Fruit fly (Drosophila melanogaster) whole organism, pupa: ENCODE results near the gene dsf.

ENCODE experiments used
- CG10348 ChIP-seq: fragments of 200-800 bp; sonication (Bioruptor generic); IDR thresholded peaks from 2 replicates; pipeline ENCODE4 v1.3.6; 2022; ENCODE audit warnings: missing biosample characterization, missing genetic modification characterization
- CG12605 ChIP-seq: fragments of 200-800 bp; sonication (Bioruptor generic); IDR thresholded peaks from 2 replicates; pipeline ENCODE4 v1.3.6; 2022; ENCODE audit warnings: missing biosample characterization, missing genetic modification characterization
- CG13204 ChIP-seq: fragments of 200-800 bp; sonication (Bioruptor generic); optimal IDR thresholded peaks from 2 replicates; lab custom pipeline; 2018; ENCODE audit warnings: missing biosample characterization, mild to moderate bottlenecking, missing genetic modification characterization, moderate library complexity
- CG14655 ChIP-seq: fragments of 200-800 bp; sonication (Bioruptor generic); optimal IDR thresholded peaks from 3 replicates; lab custom pipeline; 2017; ENCODE audit warnings: mild to moderate bottlenecking, missing biosample characterization, missing genetic modification reagents, missing genetic modification characterization
- CG15710 ChIP-seq: fragments of 200-800 bp; sonication (Bioruptor generic); optimal IDR thresholded peaks from 2 replicates; lab custom pipeline; 2018; ENCODE audit warnings: missing biosample characterization, mild to moderate bottlenecking, missing genetic modification characterization, moderate library complexity
- CG17806 ChIP-seq: fragments of 200-800 bp; sonication (Bioruptor generic); optimal IDR thresholded peaks from 2 replicates; lab custom pipeline; 2018; ENCODE audit warnings: missing biosample characterization, mild to moderate bottlenecking, missing genetic modification characterization, moderate library complexity
- CG32121 ChIP-seq: fragments of 200-800 bp; sonication (Bioruptor generic); IDR thresholded peaks from 2 replicates; pipeline ENCODE4 v1.3.6; 2022; ENCODE audit warnings: missing biosample characterization, missing genetic modification characterization
- CG34367 ChIP-seq: fragments of 200-800 bp; sonication (Bioruptor generic); optimal IDR thresholded peaks from 2 replicates; lab custom pipeline; 2018; ENCODE audit warnings: missing biosample characterization, mild to moderate bottlenecking, missing genetic modification characterization
- CG4496 ChIP-seq: fragments of 200-800 bp; sonication (Bioruptor generic); IDR thresholded peaks from 3 replicates; pipeline ENCODE4 v1.3.6; 2022; ENCODE audit warnings: missing biosample characterization, missing genetic modification characterization
- CG8159 ChIP-seq: fragments of 200-800 bp; sonication (Bioruptor generic); optimal IDR thresholded peaks from 3 replicates; lab custom pipeline; 2018; ENCODE audit warnings: missing biosample characterization, mild to moderate bottlenecking, missing genetic modification characterization, moderate library complexity
- CG8301 ChIP-seq: fragments of 200-800 bp; sonication (Bioruptor generic); optimal IDR thresholded peaks from 2 replicates; lab custom pipeline; 2018; ENCODE audit warnings: missing biosample characterization, mild to moderate bottlenecking, missing genetic modification characterization
- CG9948 ChIP-seq: fragments of 200-800 bp; sonication (Bioruptor generic); optimal IDR thresholded peaks from 2 replicates; lab custom pipeline; 2018; ENCODE audit warnings: missing biosample characterization, mild to moderate bottlenecking, missing genetic modification characterization, moderate library complexity
- D1 ChIP-seq: fragments of 200-800 bp; sonication (Bioruptor generic); optimal IDR thresholded peaks from 2 replicates; lab custom pipeline; 2018; ENCODE audit warnings: missing biosample characterization, mild to moderate bottlenecking, missing genetic modification characterization, moderate library complexity
- EcR ChIP-seq: fragments of 200-800 bp; sonication (Bioruptor generic); optimal IDR thresholded peaks from 3 replicates; lab custom pipeline; 2019; ENCODE audit warnings: missing biosample characterization, missing genetic modification characterization, mild to moderate bottlenecking, moderate library complexity, missing genetic modification reagents
- Ets98B ChIP-seq: fragments of 200-800 bp; sonication (Bioruptor generic); IDR thresholded peaks from 2 replicates; pipeline ENCODE4 v1.3.6; 2022; ENCODE audit warnings: missing biosample characterization, missing genetic modification characterization
- Pif1A ChIP-seq: fragments of 200-800 bp; sonication (Bioruptor generic); optimal IDR thresholded peaks from 3 replicates; lab custom pipeline; 2016; ENCODE audit warnings: missing biosample characterization, missing genetic modification characterization
- Pif1B ChIP-seq: fragments of 200-800 bp; sonication (Bioruptor generic); optimal IDR thresholded peaks from 3 replicates; lab custom pipeline; 2016; ENCODE audit warnings: missing biosample characterization, missing genetic modification characterization
- Snoo ChIP-seq: fragments of 200-800 bp; sonication (Bioruptor generic); optimal IDR thresholded peaks from 3 replicates; lab custom pipeline; 2017; ENCODE audit warnings: missing biosample characterization, mild to moderate bottlenecking, missing genetic modification characterization, inconsistent platforms
- fd96Ca ChIP-seq: fragments of 200-800 bp; sonication (Bioruptor generic); IDR thresholded peaks from 3 replicates; pipeline ENCODE4 v1.3.6; 2022; ENCODE audit warnings: missing biosample characterization, missing genetic modification characterization
- gl ChIP-seq: fragments of 200-800 bp; sonication (Bioruptor generic); optimal IDR thresholded peaks from 2 replicates; lab custom pipeline; 2018; ENCODE audit warnings: missing biosample characterization, mild to moderate bottlenecking, missing genetic modification characterization
- rn ChIP-seq: fragments of 200-800 bp; sonication (Bioruptor generic); IDR thresholded peaks from 2 replicates; pipeline ENCODE4 v1.3.6; 2022; ENCODE audit warnings: missing biosample characterization, missing genetic modification characterization

Gene dsf

dm6 chr2L:5981433-5982333 is 55.9 kb downstream of the dsf start, which contains the start of gene eIF4A:
eIF4A (plus strand) TSS chr2L:5981764.
- TF ChIP-seq CG4496 (GFP tag; lab: Robert Waterston, UW) (no peak), CG8159 (tag; lab: Kevin White, UChicago) (peak; percentile 6), CG34367 (peak; percentile 11), CG13204 (GFP tag; lab: Kevin White, UChicago) (peak; percentile 10), Ets98B (GFP tag; lab: Robert Waterston, UW) (no peak), EcR (peak; percentile 47)
- TF ChIP-seq, all 21 proteins: peak for 4

DNA sequence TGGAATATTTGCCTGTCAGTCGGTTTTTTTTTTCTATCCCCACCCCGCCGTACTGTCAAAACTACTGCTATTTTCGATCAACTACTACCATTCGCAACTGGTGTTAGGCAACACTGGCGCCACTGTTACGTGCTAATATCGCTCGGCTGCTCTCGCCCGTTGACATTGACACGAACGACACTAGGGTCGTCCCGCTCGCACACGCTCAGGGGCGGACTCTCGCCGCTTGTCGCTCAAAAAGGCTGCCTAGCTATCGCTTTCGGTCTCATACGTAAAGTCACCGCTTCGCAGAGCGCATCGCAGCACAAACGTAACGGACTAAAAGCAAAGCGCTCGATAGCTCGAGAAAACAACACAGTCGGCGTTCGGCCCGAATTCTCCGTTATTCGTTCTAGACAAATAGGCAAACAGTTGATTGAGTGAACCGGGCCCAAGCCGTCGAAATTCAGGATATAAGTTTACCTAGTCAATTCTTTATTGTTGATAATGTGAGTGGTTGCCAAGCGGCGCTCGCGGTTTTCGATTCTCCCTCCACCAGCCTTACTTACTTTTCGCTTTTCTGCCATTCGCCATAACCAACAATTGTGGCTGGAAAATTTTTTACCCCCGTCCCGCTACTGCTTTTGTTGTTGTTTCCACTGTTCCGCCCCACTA is 56.7 kb downstream of the dsf start:
- peak; percentile 36 for TF ChIP-seq CG13204 (GFP tag; lab: Kevin White, UChicago)
- TF ChIP-seq EcR, result no peak
- no peak for TF ChIP-seq CG4496 (GFP tag; lab: Robert Waterston, UW)
- peak; percentile 35 for TF ChIP-seq Pif1B (GFP tag; lab: Kevin White, UChicago)
- TF ChIP-seq CG9948 (tag; lab: Kevin White, UChicago), result no peak
- no peak for TF ChIP-seq CG8159 (tag; lab: Kevin White, UChicago)
- TF ChIP-seq CG34367, result no peak
- no peak for TF ChIP-seq CG12605 (GFP tag; lab: Robert Waterston, UW)
- TF ChIP-seq CG8301 (tag; lab: Kevin White, UChicago), result no peak
- no peak for TF ChIP-seq D1 (tag; lab: Kevin White, UChicago)
- no peak for TF ChIP-seq CG17806 (tag; lab: Kevin White, UChicago)
- peak; percentile 46 for TF ChIP-seq Snoo (tag; lab: Kevin White, UChicago)
- TF ChIP-seq fd96Ca (GFP tag; lab: Robert Waterston, UW), result no peak
- no peak for TF ChIP-seq CG32121 (GFP tag; lab: Robert Waterston, UW)
- no peak for TF ChIP-seq CG10348 (GFP tag; lab: Robert Waterston, UW)
- no peak for TF ChIP-seq Ets98B (GFP tag; lab: Robert Waterston, UW)
- peak; percentile 16 for TF ChIP-seq CG15710
- TF ChIP-seq, all 21 proteins: peak for 4

dm6 chr2L:5983236-5983635 is 57.5 kb downstream of the dsf start:
- no peak for TF ChIP-seq gl (tag; lab: Kevin White, UChicago)
- TF ChIP-seq EcR, result peak; percentile 71

DNA sequence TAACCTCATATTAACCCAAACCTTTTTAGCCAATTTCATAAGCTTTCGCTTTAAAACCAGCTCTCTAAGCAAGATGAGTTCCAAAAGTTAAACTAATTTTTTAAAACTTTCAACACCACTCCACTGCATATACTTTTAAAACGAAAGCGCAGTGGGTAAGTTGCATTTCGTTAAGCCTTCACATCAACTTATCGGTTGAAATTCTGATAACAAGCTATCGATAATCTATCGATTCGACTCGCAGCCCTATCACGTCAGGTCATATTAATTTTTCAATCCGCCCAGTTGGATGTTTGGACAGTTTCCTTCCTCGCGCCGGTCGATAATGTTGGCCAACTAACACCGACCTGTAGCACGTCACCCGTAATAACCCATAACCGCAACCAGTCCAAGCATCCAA is 60.4 kb downstream of the dsf start, which contains the start of gene ifc:
Gene ifc, plus strand, starts transcription at position 255 of the 400 bp plus-strand sequence.
- TF ChIP-seq CG9948 (tag; lab: Kevin White, UChicago) (peak; percentile 6), Pif1A (GFP tag; lab: Kevin White, UChicago) (no peak), CG12605 (GFP tag; lab: Robert Waterston, UW) (no peak), CG34367 (no peak), CG4496 (GFP tag; lab: Robert Waterston, UW) (no peak), CG10348 (GFP tag; lab: Robert Waterston, UW) (no peak), CG8159 (tag; lab: Kevin White, UChicago) (peak; percentile 35), CG17806 (tag; lab: Kevin White, UChicago) (peak; percentile 22), CG13204 (GFP tag; lab: Kevin White, UChicago) (no peak), rn (GFP tag; lab: Robert Waterston, UW) (no peak), D1 (tag; lab: Kevin White, UChicago) (no peak), EcR (no peak), CG32121 (GFP tag; lab: Robert Waterston, UW) (no peak), Snoo (tag; lab: Kevin White, UChicago) (peak; percentile 45), fd96Ca (GFP tag; lab: Robert Waterston, UW) (no peak), gl (tag; lab: Kevin White, UChicago) (no peak), CG14655 (GFP tag; lab: Kevin White, UChicago) (no peak), Pif1B (GFP tag; lab: Kevin White, UChicago) (no peak), CG15710 (peak; percentile 11), CG8301 (tag; lab: Kevin White, UChicago) (no peak), Ets98B (GFP tag; lab: Robert Waterston, UW) (no peak)

DNA sequence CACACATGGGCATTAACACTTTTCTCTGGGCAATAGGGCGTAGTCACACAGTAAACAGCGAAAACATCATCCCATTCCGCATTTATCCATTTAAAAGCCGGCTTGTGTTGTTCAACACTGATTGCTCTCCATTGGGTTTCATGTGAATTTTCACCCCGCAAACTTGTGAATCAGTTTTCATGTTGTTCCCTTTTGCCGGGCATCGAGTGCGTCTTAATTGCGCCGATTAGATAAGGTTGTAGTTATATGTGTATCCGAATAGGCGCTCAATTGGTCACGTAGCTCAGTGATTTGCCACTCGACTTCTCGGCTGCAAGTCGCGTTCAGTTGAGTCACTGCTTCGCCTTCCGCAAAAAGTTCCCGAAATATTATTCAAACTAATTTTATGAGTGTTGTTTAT is 61.2 kb downstream of the dsf start:
- TF ChIP-seq CG13204 (GFP tag; lab: Kevin White, UChicago) (no peak), D1 (tag; lab: Kevin White, UChicago) (no peak), gl (tag; lab: Kevin White, UChicago) (no peak), CG17806 (tag; lab: Kevin White, UChicago) (no peak), Pif1B (GFP tag; lab: Kevin White, UChicago) (no peak), Pif1A (GFP tag; lab: Kevin White, UChicago) (no peak), CG34367 (no peak), rn (GFP tag; lab: Robert Waterston, UW) (no peak), CG9948 (tag; lab: Kevin White, UChicago) (no peak), CG12605 (GFP tag; lab: Robert Waterston, UW) (no peak)
